Fruit fly (Drosophila melanogaster): ENCODE data around the gene Gnpnat.

The Gnpnat gene

dm6 chr3R:29692009-29692641 lies 46.0 kb upstream of the Gnpnat start, which contains the start of gene dmrt99B:
Gene dmrt99B (plus strand): TSS chr3R:29692591.
- no peak for TF ChIP-seq h (GFP tag; optimal IDR thresholded peaks at IDR 0.05)
- peak; percentile 23 for TF ChIP-seq Dfd (GFP tag; optimal IDR thresholded peaks at IDR 0.05)

dm6 chr3R:29695744-29696143 lies 42.3 kb upstream of the Gnpnat start:
- TF ChIP-seq CG9705 (GFP tag; optimal IDR thresholded peaks at IDR 0.05) (no peak), Dfd (GFP tag; optimal IDR thresholded peaks at IDR 0.05) (peak; percentile 94), dl (GFP tag; optimal IDR thresholded peaks at IDR 0.05; ENCODE audit: insufficient read depth in 1 of 2, partially characterized antibody in 2 of 2) (no peak), tai (GFP tag; optimal IDR thresholded peaks at IDR 0.05) (no peak), sage (GFP tag; optimal IDR thresholded peaks at IDR 0.05) (no peak), Vsx2 (GFP tag; optimal IDR thresholded peaks at IDR 0.05; ENCODE audit: partially characterized antibody) (no peak), Myc (optimal IDR thresholded peaks at IDR 0.05) (no peak), Dif (GFP tag; optimal IDR thresholded peaks at IDR 0.05; ENCODE audit: partially characterized antibody) (no peak)

dm6 chr3R:29696359-29696758 lies 41.7 kb upstream of the Gnpnat start:
- TF ChIP-seq fru (GFP tag; optimal IDR thresholded peaks at IDR 0.05) (no peak), br (GFP tag; optimal IDR thresholded peaks at IDR 0.05) (no peak), woc (GFP tag; optimal IDR thresholded peaks at IDR 0.05) (no peak), rgr (GFP tag; optimal IDR thresholded peaks at IDR 0.05) (no peak), Vsx2 (GFP tag; optimal IDR thresholded peaks at IDR 0.05; ENCODE audit: partially characterized antibody) (no peak), Sp1 (GFP tag; optimal IDR thresholded peaks at IDR 0.05) (no peak), ey (GFP tag; optimal IDR thresholded peaks at IDR 0.05) (no peak), CrebA (GFP tag; optimal IDR thresholded peaks at IDR 0.05; ENCODE audit: borderline replicate concordance) (no peak), Hr83 (GFP tag; optimal IDR thresholded peaks at IDR 0.05; ENCODE audit: poor library complexity, severe bottlenecking) (no peak), Hr78 (GFP tag; optimal IDR thresholded peaks at IDR 0.05) (no peak), N (GFP tag; optimal IDR thresholded peaks at IDR 0.05) (no peak)

dm6 chr3R:29697841-29698240 lies 40.2 kb upstream of the Gnpnat start:
- TF ChIP-seq tai (GFP tag; optimal IDR thresholded peaks at IDR 0.05) (no peak), lola (GFP tag; optimal IDR thresholded peaks at IDR 0.05) (no peak), Mio (GFP tag; optimal IDR thresholded peaks at IDR 0.05) (no peak), OdsH (GFP tag; optimal IDR thresholded peaks at IDR 0.05) (no peak)

- TF ChIP-seq usp (GFP tag; optimal IDR thresholded peaks at IDR 0.05): no peak
- TF ChIP-seq Dfd (GFP tag; optimal IDR thresholded peaks at IDR 0.05): no peak
Measured at dm6 chr3R:29699220-29699619, 38.9 kb upstream of the Gnpnat start.

- TF ChIP-seq brk (GFP tag; optimal IDR thresholded peaks at IDR 0.05) (no peak), sv (GFP tag; optimal IDR thresholded peaks at IDR 0.05) (no peak), dmrt93B (GFP tag; optimal IDR thresholded peaks at IDR 0.05) (no peak), Sp1 (GFP tag; optimal IDR thresholded peaks at IDR 0.05) (no peak), Dif (GFP tag; optimal IDR thresholded peaks at IDR 0.05; ENCODE audit: partially characterized antibody) (no peak)
Measured at dm6 chr3R:29701739-29702138, 36.3 kb upstream of the Gnpnat start.

- TF ChIP-seq OdsH (GFP tag; optimal IDR thresholded peaks at IDR 0.05) (no peak), lola (GFP tag; optimal IDR thresholded peaks at IDR 0.05) (no peak), foxo (GFP tag; optimal IDR thresholded peaks at IDR 0.05) (peak in 1 of 2 experiments; percentile 50), Dfd (GFP tag; optimal IDR thresholded peaks at IDR 0.05) (no peak), br (GFP tag; optimal IDR thresholded peaks at IDR 0.05) (peak; percentile 30), psq (GFP tag; optimal IDR thresholded peaks at IDR 0.05) (no peak), dl (GFP tag; optimal IDR thresholded peaks at IDR 0.05; ENCODE audit: insufficient read depth in 1 of 2, partially characterized antibody in 2 of 2) (no peak), N (GFP tag; optimal IDR thresholded peaks at IDR 0.05) (no peak), pan (optimal IDR thresholded peaks at IDR 0.05) (no peak), Hnf4 (GFP tag; optimal IDR thresholded peaks at IDR 0.05) (no peak), sage (GFP tag; optimal IDR thresholded peaks at IDR 0.05) (no peak), sv (GFP tag; optimal IDR thresholded peaks at IDR 0.05) (no peak), rgr (GFP tag; optimal IDR thresholded peaks at IDR 0.05) (no peak), CrebA (GFP tag; optimal IDR thresholded peaks at IDR 0.05; ENCODE audit: borderline replicate concordance) (no peak), HLH106 (tag; optimal IDR thresholded peaks at IDR 0.05) (peak; percentile 45), Vsx2 (GFP tag; optimal IDR thresholded peaks at IDR 0.05; ENCODE audit: partially characterized antibody) (no peak), Jra (GFP tag; optimal IDR thresholded peaks at IDR 0.05) (no peak), h (GFP tag; optimal IDR thresholded peaks at IDR 0.05) (peak; percentile 61), CG9705 (GFP tag; optimal IDR thresholded peaks at IDR 0.05) (no peak), fru (GFP tag; optimal IDR thresholded peaks at IDR 0.05) (peak; percentile 47), Hr78 (GFP tag; optimal IDR thresholded peaks at IDR 0.05) (no peak), Sp1 (GFP tag; optimal IDR thresholded peaks at IDR 0.05) (no peak), Rel (GFP tag; optimal IDR thresholded peaks at IDR 0.05) (no peak), Rel (tag; optimal IDR thresholded peaks at IDR 0.05) (no peak), dsf (GFP tag; optimal IDR thresholded peaks at IDR 0.05; ENCODE audit: borderline replicate concordance) (no peak), ey (GFP tag; optimal IDR thresholded peaks at IDR 0.05) (peak; percentile 34), Mio (GFP tag; optimal IDR thresholded peaks at IDR 0.05) (no peak), tai (GFP tag; optimal IDR thresholded peaks at IDR 0.05) (no peak), brk (GFP tag; optimal IDR thresholded peaks at IDR 0.05) (no peak)
Measured at dm6 chr3R:29704557-29704956, 33.5 kb upstream of the Gnpnat start.
